Fruit fly (Drosophila melanogaster): Measurements from ENCODE around the gene CG4998.

dm6 chr3L:16295447-16295846 lies 43.4 kb upstream of the CG4998 start, which contains the start of gene CG4962:
- TF ChIP-seq otp (GFP tag; IDR thresholded peaks at IDR 0.05), result no peak
- no peak for TF ChIP-seq row (GFP tag; IDR thresholded peaks at IDR 0.05)
- no peak for TF ChIP-seq kah (GFP tag; optimal IDR thresholded peaks at IDR 0.05)
- TF ChIP-seq CG1603 (tag; optimal IDR thresholded peaks at IDR 0.05), result no peak
- no peak for TF ChIP-seq Ptx1 (GFP tag; IDR thresholded peaks at IDR 0.05)
- no peak for TF ChIP-seq btn (GFP tag; optimal IDR thresholded peaks at IDR 0.05)
- TF ChIP-seq psq (GFP tag; optimal IDR thresholded peaks at IDR 0.05), result no peak
- no peak for TF ChIP-seq CG8924 (tag; optimal IDR thresholded peaks at IDR 0.05)
- TF ChIP-seq slbo (GFP tag; IDR thresholded peaks at IDR 0.05), result no peak
- TF ChIP-seq nau (GFP tag; optimal IDR thresholded peaks at IDR 0.05), result no peak
